Fruit fly (Drosophila melanogaster): ENCODE results near the gene mRpL16.

Gene mRpL16

DNA sequence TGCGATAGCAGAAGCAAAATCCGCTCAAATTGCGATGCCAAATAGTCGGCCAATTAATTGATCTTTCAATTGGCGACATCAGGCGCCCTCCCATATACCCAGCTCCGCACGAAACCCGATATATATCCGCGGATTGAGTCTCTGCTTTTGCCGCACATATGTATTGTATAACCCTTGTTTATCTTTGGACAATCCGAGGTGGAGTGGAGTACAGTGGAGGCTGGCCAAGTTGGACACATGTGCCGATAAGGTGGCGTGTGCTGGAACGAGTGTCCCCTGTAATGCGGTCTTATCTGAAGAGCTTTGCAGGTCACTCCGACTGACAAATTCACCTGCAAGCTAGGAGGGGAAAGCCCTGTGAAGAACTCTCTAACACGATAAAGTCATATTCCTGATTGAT, 19.5 kb downstream of the mRpL16 start:
- TF ChIP-seq CTCF (optimal IDR thresholded peaks at IDR 0.05) (no peak), CG8478 (optimal IDR thresholded peaks at IDR 0.05) (no peak)

DNA sequence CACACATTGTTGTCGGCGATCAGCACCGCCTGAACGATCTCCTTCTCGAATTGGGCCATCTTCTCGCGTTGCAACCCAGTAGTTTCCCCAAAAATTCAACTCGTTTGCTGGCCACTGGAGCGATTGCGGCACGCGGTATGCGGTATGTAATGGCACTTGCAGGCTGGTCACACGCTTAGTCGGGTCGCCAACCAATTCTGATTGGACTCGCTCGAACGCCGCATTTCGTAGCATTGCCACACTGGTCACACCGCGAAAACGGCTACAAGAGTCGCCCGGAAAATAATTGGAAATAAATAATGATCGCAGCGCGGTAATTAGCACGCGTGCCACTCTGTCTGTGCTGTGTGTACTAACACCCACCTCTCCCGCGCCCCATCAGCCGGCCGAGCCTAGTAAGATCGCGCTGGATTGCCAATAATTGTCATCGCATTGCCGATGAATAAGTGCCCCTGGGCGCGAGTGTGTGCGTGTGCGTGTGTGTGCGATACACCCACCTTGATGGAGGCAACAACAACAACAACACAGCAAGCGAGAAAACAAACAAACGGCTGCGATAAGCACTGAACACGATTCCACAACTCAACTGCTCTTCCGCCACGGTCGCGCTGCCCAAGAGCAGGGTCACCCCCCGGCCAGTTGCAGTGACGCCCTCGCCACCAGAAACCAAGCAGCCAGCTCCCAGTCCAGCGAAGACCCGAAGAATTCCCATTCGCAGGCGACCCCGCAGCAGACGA, 32.9 kb downstream of the mRpL16 start, which contains the start of the genes eIF2Bepsilon and Ocrl:
eIF2Bepsilon (minus strand) TSS at position 110 of the 737 bp plus-strand sequence.
Ocrl (plus strand) TSS at position 217 of the 737 bp plus-strand sequence.
- peak; percentile 46 to 53 for TF ChIP-seq CTCF (optimal IDR thresholded peaks at IDR 0.05)
- TF ChIP-seq CG8478 (optimal IDR thresholded peaks at IDR 0.05), result no peak

DNA sequence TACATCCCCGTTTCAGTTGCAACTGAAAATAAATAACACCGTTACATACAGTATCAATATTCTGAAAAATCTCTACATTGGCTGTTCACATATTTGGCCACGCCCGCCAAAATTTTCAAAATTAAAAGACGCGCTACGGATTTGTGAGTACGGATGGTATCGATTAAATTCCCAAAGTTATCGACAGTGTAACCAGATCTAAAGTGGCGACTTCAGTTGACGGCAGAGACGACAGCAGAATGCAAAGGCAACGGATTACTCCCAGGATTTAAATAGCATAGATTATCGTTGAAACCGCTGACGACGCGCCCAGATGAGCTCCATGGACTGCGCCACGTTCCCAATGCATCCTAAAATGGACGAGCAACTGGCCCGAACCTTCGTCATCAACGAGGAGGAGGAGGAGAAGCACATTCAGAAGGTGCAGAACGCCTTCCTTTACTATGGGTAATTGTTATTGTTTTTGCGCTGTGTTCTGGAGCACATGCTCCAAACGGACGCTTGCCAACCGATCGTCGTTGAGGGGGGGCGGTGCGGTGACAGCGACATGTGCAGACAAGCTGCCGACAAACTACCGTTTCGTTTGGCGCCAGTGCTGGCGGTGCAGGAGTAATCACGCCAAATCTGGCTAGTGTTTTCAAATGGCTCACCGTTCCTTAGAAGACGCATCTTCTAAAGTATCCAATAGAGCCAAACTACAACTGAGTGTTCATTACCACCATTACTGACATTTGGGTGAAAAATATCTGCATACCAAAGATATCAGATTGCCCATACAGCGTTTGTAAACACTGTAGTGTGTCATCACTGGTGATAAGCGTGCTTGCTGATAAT, 37.6 kb downstream of the mRpL16 start, which contains the start of gene CG11596:
CG11596 (plus strand) TSS at position 211 of the 834 bp plus-strand sequence.
- no peak for TF ChIP-seq CG8478 (optimal IDR thresholded peaks at IDR 0.05)
- TF ChIP-seq CTCF (optimal IDR thresholded peaks at IDR 0.05), result no peak

DNA sequence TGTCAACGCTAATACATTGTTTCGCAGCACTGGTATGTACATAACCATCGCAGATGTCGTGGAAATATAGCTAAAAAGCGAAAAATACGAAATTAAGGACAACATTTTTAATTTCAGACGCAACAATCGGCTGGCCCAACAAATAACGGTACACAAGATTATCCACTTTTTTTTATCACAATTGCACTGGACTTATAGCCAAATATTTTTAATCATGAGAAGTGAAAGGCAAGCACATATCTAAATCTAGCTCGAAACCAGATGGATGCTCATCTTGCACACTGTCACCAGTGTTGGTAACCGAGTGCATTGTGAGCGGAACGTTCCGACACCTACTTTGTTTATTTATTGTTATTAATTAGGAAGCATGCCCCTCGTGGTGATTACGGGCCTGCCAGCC, 50.0 kb downstream of the mRpL16 start, which contains the start of the genes CG3857 and CG3587:
CG3857 (minus strand) TSS at position 21 of the 400 bp plus-strand sequence.
CG3587 (plus strand) TSS at position 288 of the 400 bp plus-strand sequence.
- TF ChIP-seq CTCF (optimal IDR thresholded peaks at IDR 0.05), result peak in 1 of 2 experiments; percentile 38
- TF ChIP-seq CG8478 (optimal IDR thresholded peaks at IDR 0.05), result no peak

Measured in S2 (cell line).